Fruit fly (Drosophila melanogaster) whole organism, prepupa: ENCODE measurements around the gene Mcad.

Experiments
- Blimp-1 ChIP-seq: fragments of 200-800 bp; sonication (Bioruptor generic); optimal IDR thresholded peaks from 3 replicates; lab custom pipeline; 2017; ENCODE audit warnings: missing biosample characterization, missing genetic modification characterization, mild to moderate bottlenecking, moderate library complexity, missing genetic modification reagents
- Gug ChIP-seq: fragments of 200-800 bp; sonication (Bioruptor generic); IDR thresholded peaks from 2 replicates; pipeline ENCODE4 v1.3.6; 2022; ENCODE audit warnings: missing biosample characterization, missing genetic modification characterization
- cyc ChIP-seq: fragments of 200-800 bp; sonication (Bioruptor generic); optimal IDR thresholded peaks from 3 replicates; lab custom pipeline; 2016; ENCODE audit warnings: missing biosample characterization, missing genetic modification characterization

- TF ChIP-seq Blimp-1 (GFP tag; lab: Kevin White, UChicago) (no peak), Gug (GFP tag; lab: Robert Waterston, UW) (no peak), cyc (GFP tag; lab: Kevin White, UChicago) (no peak)
Observed at dm6 chr3L:7714301-7714946, 4.7 kb upstream of the Mcad start.
